Worm (Caenorhabditis elegans): ENCODE data around the gene Y43E12A.3.

Gene Y43E12A.3

DNA sequence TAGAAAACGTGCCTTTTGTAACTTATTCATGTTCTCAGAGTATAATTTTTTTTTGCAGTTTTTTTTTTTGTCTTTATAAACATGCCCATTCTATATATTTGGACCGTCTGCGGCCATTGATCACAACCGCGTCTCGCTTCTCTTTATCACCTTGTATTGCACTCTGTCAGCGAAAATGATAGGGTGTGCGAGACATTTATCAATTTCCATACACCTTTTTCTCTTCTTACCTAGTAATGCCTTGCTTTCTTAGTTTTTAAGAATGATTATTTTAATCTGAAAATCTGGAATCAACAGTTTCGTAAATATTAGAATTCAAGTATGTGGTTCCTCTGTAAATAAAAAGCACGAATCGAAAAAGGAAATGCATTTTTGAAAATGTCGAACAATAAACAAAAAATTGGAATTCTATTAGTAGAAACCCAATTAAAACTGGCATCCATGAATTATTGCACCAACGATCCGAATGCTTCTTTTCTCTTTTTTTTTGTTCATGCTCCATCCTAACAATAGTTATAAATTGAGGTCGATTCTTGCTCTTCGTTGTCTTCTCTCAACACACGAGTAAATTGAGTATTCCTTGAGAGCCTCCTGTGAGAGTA is 49.5 kb downstream of the Y43E12A.3 start:
- TF ChIP-seq ces-1 (GFP tag; optimal IDR thresholded peaks at IDR 0.05): peak; percentile 11
- no peak for TF ChIP-seq skn-1 (tag; optimal IDR thresholded peaks at IDR 0.05)
- no peak for TF ChIP-seq egl-43 (GFP tag; IDR thresholded peaks at IDR 0.05)
- TF ChIP-seq fkh-10 (GFP tag; optimal IDR thresholded peaks at IDR 0.05): no peak
- no peak for TF ChIP-seq spr-1 (tag; optimal IDR thresholded peaks at IDR 0.05)
- TF ChIP-seq ctbp-1 (GFP tag; IDR thresholded peaks at IDR 0.05): no peak
- no peak for TF ChIP-seq dmd-9 (GFP tag; IDR thresholded peaks at IDR 0.05)
- TF ChIP-seq Y5F2A.4 (GFP tag; optimal IDR thresholded peaks at IDR 0.05): no peak
- TF ChIP-seq pha-4 (GFP tag; IDR thresholded peaks at IDR 0.05): peak; percentile 39; the same call in 1 of the 2 replicates
- no peak for TF ChIP-seq pha-4 (tag; optimal IDR thresholded peaks at IDR 0.05)
- peak; percentile 30 for TF ChIP-seq aha-1 (tag)
- TF ChIP-seq lin-38 (GFP tag; IDR thresholded peaks at IDR 0.05): peak; percentile 14
- no peak for TF ChIP-seq F37D6.2 (tag; optimal IDR thresholded peaks at IDR 0.05)
- peak; percentile 51 for TF ChIP-seq nhr-28 (tag; optimal IDR thresholded peaks at IDR 0.05)
- peak; percentile 38 for TF ChIP-seq pqm-1 (tag; optimal IDR thresholded peaks at IDR 0.05)
- no peak for TF ChIP-seq unc-39 (tag; optimal IDR thresholded peaks at IDR 0.05)
- peak; percentile 22 for TF ChIP-seq hlh-11 (tag; optimal IDR thresholded peaks at IDR 0.05)
- TF ChIP-seq T26A8.4 (GFP tag; IDR thresholded peaks at IDR 0.05): 0 out of 2 replicates have a peak, but pooled peaks have one; percentile 33
- no peak for TF ChIP-seq Y105C5A.15 (GFP tag; IDR thresholded peaks at IDR 0.05)
- TF ChIP-seq madf-9 (GFP tag; conservative IDR thresholded peaks at IDR 0.05): no peak
- TF ChIP-seq nhr-41 (GFP tag; IDR thresholded peaks at IDR 0.05): 0 out of 2 replicates have a peak, but pooled peaks have one; percentile 27
- 0 out of 2 replicates have a peak, but pooled peaks have one; percentile 18 for TF ChIP-seq arid-1 (GFP tag; conservative IDR thresholded peaks at IDR 0.05)
- no peak for TF ChIP-seq lin-13 (GFP tag; optimal IDR thresholded peaks at IDR 0.05)
- no peak for TF ChIP-seq snpc-1.2 (GFP tag; IDR thresholded peaks at IDR 0.05)
- no peak for TF ChIP-seq nhr-237 (tag; optimal IDR thresholded peaks at IDR 0.05)
- TF ChIP-seq sdz-12 (GFP tag; optimal IDR thresholded peaks at IDR 0.05): no peak
- no peak for TF ChIP-seq ceh-32 (tag; optimal IDR thresholded peaks at IDR 0.05; ENCODE audit: poor library complexity)
- no peak for TF ChIP-seq unc-130 (GFP tag; optimal IDR thresholded peaks at IDR 0.05)
- TF ChIP-seq daf-8 (GFP tag; IDR thresholded peaks at IDR 0.05): no peak
- no peak for TF ChIP-seq ceh-20 (GFP tag; IDR thresholded peaks at IDR 0.05)
- no peak for TF ChIP-seq mep-1 (tag; optimal IDR thresholded peaks at IDR 0.05)
- no peak for TF ChIP-seq mxl-2 (GFP tag; conservative IDR thresholded peaks at IDR 0.05)
- no peak for TF ChIP-seq zip-2 (tag; optimal IDR thresholded peaks at IDR 0.05)
- no peak for TF ChIP-seq lin-29 (GFP tag; IDR thresholded peaks at IDR 0.05)
- no peak for TF ChIP-seq zfp-3 (GFP tag; conservative IDR thresholded peaks at IDR 0.05)
- TF ChIP-seq F49E8.2 (tag; optimal IDR thresholded peaks at IDR 0.05; ENCODE audit: borderline replicate concordance): no peak
- TF ChIP-seq dve-1 (tag; optimal IDR thresholded peaks at IDR 0.05; ENCODE audit: insufficient read depth): peak; percentile 50
- TF ChIP-seq lsy-2 (tag; optimal IDR thresholded peaks at IDR 0.05): no peak
- no peak for TF ChIP-seq lir-3 (tag; optimal IDR thresholded peaks at IDR 0.05)
- TF ChIP-seq mdt-29 (GFP tag; IDR thresholded peaks at IDR 0.05): no peak
- TF ChIP-seq lim-7 (GFP tag; IDR thresholded peaks at IDR 0.05): no peak
- no peak for TF ChIP-seq nhr-102 (tag; optimal IDR thresholded peaks at IDR 0.05)
- no peak for TF ChIP-seq ceh-44 (GFP tag; IDR thresholded peaks at IDR 0.05)
- TF ChIP-seq dpl-1 (GFP tag; optimal IDR thresholded peaks at IDR 0.05): no peak
- no peak for TF ChIP-seq mdl-1 (tag; optimal IDR thresholded peaks at IDR 0.05)
- no peak for TF ChIP-seq lin-39 (tag; optimal IDR thresholded peaks at IDR 0.05)
- no peak for TF ChIP-seq rbr-2 (tag; optimal IDR thresholded peaks at IDR 0.05)
- TF ChIP-seq hlh-30 (tag; optimal IDR thresholded peaks at IDR 0.05; ENCODE audit: insufficient read depth): no peak
- peak; percentile 52 for TF ChIP-seq nhr-77 (tag; optimal IDR thresholded peaks at IDR 0.05)
- no peak for TF ChIP-seq lin-15B (tag; optimal IDR thresholded peaks at IDR 0.05)
- no peak for TF ChIP-seq ceh-82 (tag; optimal IDR thresholded peaks at IDR 0.05)
